Worm (Caenorhabditis elegans): ENCODE measurements around the gene clp-7.

DNA sequence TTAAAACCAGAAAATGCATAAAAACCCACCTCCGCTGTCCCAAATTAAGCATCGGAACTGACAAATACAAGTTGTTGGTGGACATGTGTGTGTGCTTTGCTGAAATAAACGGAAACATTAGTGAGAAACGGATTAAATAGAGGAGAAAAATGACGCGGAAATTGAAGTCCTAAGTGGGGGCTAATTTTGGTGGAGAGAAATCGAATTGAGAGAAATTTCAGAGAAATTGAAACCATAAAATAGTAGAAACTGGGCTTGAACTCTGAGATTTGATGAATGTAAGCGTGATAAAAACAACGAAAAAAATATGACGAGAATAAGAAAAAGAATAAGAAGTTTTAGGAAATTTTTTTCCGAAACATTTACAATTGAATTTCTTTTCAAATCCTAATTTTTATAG is 29.2 kb upstream of the clp-7 start, which contains the start of gene Y77E11A.12:
- TF ChIP-seq ztf-11 (tag; optimal IDR thresholded peaks at IDR 0.05) (no peak), elt-3 (tag; optimal IDR thresholded peaks at IDR 0.05) (no peak), lin-13 (tag; optimal IDR thresholded peaks at IDR 0.05) (no peak), ceh-43 (GFP tag; optimal IDR thresholded peaks at IDR 0.05) (no peak), tbx-8 (GFP tag; optimal IDR thresholded peaks at IDR 0.05) (no peak), unc-62 (GFP tag; optimal IDR thresholded peaks at IDR 0.05) (no peak), bed-3 (GFP tag; optimal IDR thresholded peaks at IDR 0.05) (no peak), mep-1 (tag; optimal IDR thresholded peaks at IDR 0.05) (no peak), pha-4 (tag; optimal IDR thresholded peaks at IDR 0.05) (no peak), sem-2 (GFP tag; optimal IDR thresholded peaks at IDR 0.05) (no peak), M03D4.4 (tag; optimal IDR thresholded peaks at IDR 0.05) (no peak), unc-120 (tag; optimal IDR thresholded peaks at IDR 0.05; ENCODE audit: poor library complexity, severe bottlenecking) (no peak), lsy-2 (tag; optimal IDR thresholded peaks at IDR 0.05) (no peak)
